Fruit fly (Drosophila melanogaster) whole organism, embryonic: ENCODE results near the gene CG10164.

Experiments used
- Abd-B ChIP-seq: fragments of 200-800 bp; sonication (Bioruptor generic); optimal IDR thresholded peaks from 2 replicates; lab custom pipeline; 2018; ENCODE audit warnings: missing biosample characterization, mild to moderate bottlenecking, missing genetic modification characterization, moderate library complexity
- Atf-2 ChIP-seq: fragments of 200-800 bp; sonication (Bioruptor generic); optimal IDR thresholded peaks from 2 replicates; lab custom pipeline; 2016; ENCODE audit warnings: missing biosample characterization, missing genetic modification characterization
- Bgb ChIP-seq: fragments of 200-800 bp; sonication (Bioruptor generic); IDR thresholded peaks from 2 replicates; pipeline ENCODE4 v1.3.6; 2022; ENCODE audit warnings: missing biosample characterization, missing genetic modification characterization; ENCODE audit not compliant: partially characterized antibody
- Blimp-1 ChIP-seq: fragments of 200-800 bp; sonication (Bioruptor generic); optimal IDR thresholded peaks from 3 replicates; lab custom pipeline; 2018; ENCODE audit warnings: missing biosample characterization, missing genetic modification characterization, mild to moderate bottlenecking, moderate library complexity, missing genetic modification reagents
- BtbVII ChIP-seq: fragments of 200-800 bp; sonication (Bioruptor generic); optimal IDR thresholded peaks from 3 replicates; lab custom pipeline; 2017; ENCODE audit warnings: missing biosample characterization, mild to moderate bottlenecking, missing genetic modification characterization
- CG10366 ChIP-seq: fragments of 200-800 bp; sonication (Bioruptor generic); IDR thresholded peaks from 2 replicates; pipeline ENCODE4 v1.3.6; 2022; ENCODE audit warnings: missing biosample characterization, missing genetic modification characterization
- CG11085 ChIP-seq: fragments of 200-800 bp; sonication (Bioruptor generic); IDR thresholded peaks from 2 replicates; pipeline ENCODE4 v1.3.6; 2022; ENCODE audit warnings: missing biosample characterization, missing genetic modification characterization
- CG11696 ChIP-seq: fragments of 200-800 bp; sonication (Bioruptor generic); IDR thresholded peaks from 2 replicates; pipeline ENCODE4 v1.3.6; 2022; ENCODE audit warnings: missing biosample characterization, missing genetic modification characterization
- CG12744 ChIP-seq: fragments of 200-800 bp; sonication (Bioruptor generic); optimal IDR thresholded peaks from 2 replicates; lab custom pipeline; 2016; ENCODE audit warnings: missing biosample characterization, missing genetic modification characterization
- CG14860 ChIP-seq: fragments of 200-800 bp; sonication (Bioruptor generic); IDR thresholded peaks from 3 replicates; pipeline ENCODE4 v1.3.6; 2022; ENCODE audit warnings: missing biosample characterization, missing genetic modification characterization; ENCODE audit not compliant: partially characterized antibody
- CG15479 ChIP-seq: fragments of 200-800 bp; sonication (Bioruptor generic); optimal IDR thresholded peaks from 3 replicates; lab custom pipeline; 2019; ENCODE audit warnings: missing biosample characterization, mild to moderate bottlenecking, missing genetic modification characterization, moderate library complexity
- CG15514 ChIP-seq: fragments of 200-800 bp; sonication (Bioruptor generic); optimal IDR thresholded peaks from 3 replicates; lab custom pipeline; 2017; ENCODE audit warnings: missing biosample characterization, missing genetic modification characterization, mild to moderate bottlenecking, moderate library complexity, missing genetic modification reagents
- CG17612 ChIP-seq: fragments of 200-800 bp; sonication (Bioruptor generic); IDR thresholded peaks from 2 replicates; pipeline ENCODE4 v1.3.6; 2022; ENCODE audit warnings: missing biosample characterization, missing genetic modification characterization
- CG18011 ChIP-seq: fragments of 200-800 bp; sonication (Bioruptor generic); optimal IDR thresholded peaks from 2 replicates; lab custom pipeline; 2017; ENCODE audit warnings: missing biosample characterization, missing genetic modification characterization, mild to moderate bottlenecking, moderate library complexity, missing genotype
- CG18619 ChIP-seq: fragments of 200-800 bp; sonication (Bioruptor generic); optimal IDR thresholded peaks from 3 replicates; lab custom pipeline; 2017; ENCODE audit warnings: missing biosample characterization, mild to moderate bottlenecking, missing genetic modification characterization
- CG30403 ChIP-seq: fragments of 200-800 bp; sonication (Bioruptor generic); optimal IDR thresholded peaks from 3 replicates; lab custom pipeline; 2016; ENCODE audit warnings: missing biosample characterization, missing genetic modification characterization
- CG30431 ChIP-seq: fragments of 200-800 bp; sonication (Bioruptor generic); optimal IDR thresholded peaks from 2 replicates; lab custom pipeline; 2017; ENCODE audit warnings: missing biosample characterization, missing genetic modification characterization
- CG34224 ChIP-seq: fragments of 200-800 bp; sonication (Bioruptor generic); IDR thresholded peaks from 3 replicates; pipeline ENCODE4 v1.3.6; 2022; ENCODE audit warnings: missing biosample characterization, missing genetic modification characterization; ENCODE audit not compliant: partially characterized antibody
- CG42726 ChIP-seq: fragments of 200-800 bp; sonication (Bioruptor generic); IDR thresholded peaks from 2 replicates; pipeline ENCODE4 v1.3.6; 2022; ENCODE audit warnings: missing biosample characterization, missing genetic modification characterization; ENCODE audit not compliant: partially characterized antibody
- CG6254 ChIP-seq: fragments of 200-800 bp; sonication (Bioruptor generic); optimal IDR thresholded peaks from 3 replicates; lab custom pipeline; 2017; ENCODE audit warnings: mild to moderate bottlenecking, missing biosample characterization, missing genetic modification reagents, missing genetic modification characterization
- CG6791 ChIP-seq: fragments of 200-800 bp; sonication (Bioruptor generic); IDR thresholded peaks from 3 replicates; pipeline ENCODE4 v1.3.6; 2022; ENCODE audit warnings: missing biosample characterization, missing genetic modification characterization; ENCODE audit not compliant: partially characterized antibody
- CG7963 ChIP-seq: fragments of 200-800 bp; sonication (Bioruptor generic); IDR thresholded peaks from 3 replicates; pipeline ENCODE4 v1.3.6; 2022; ENCODE audit warnings: missing biosample characterization, missing genetic modification characterization; ENCODE audit not compliant: partially characterized antibody
- CG9876 ChIP-seq: fragments of 200-800 bp; sonication (Bioruptor generic); optimal IDR thresholded peaks from 2 replicates; lab custom pipeline; 2016; ENCODE audit warnings: missing biosample characterization, missing genetic modification characterization
- CTCF ChIP-seq: fragments of 200-800 bp; sonication (Bioruptor generic); optimal IDR thresholded peaks from 2 replicates; lab custom pipeline; 2017; ENCODE audit warnings: missing biosample characterization, mild to moderate bottlenecking, missing genetic modification characterization, moderate library complexity
- CoRest ChIP-seq: fragments of 200-800 bp; sonication (Bioruptor generic); optimal IDR thresholded peaks from 3 replicates; lab custom pipeline; 2018; ENCODE audit warnings: missing biosample characterization, mild to moderate bottlenecking, missing genetic modification characterization, moderate library complexity
- Deaf1 ChIP-seq: fragments of 200-800 bp; optimal IDR thresholded peaks from 3 replicates; lab custom pipeline; 2019; ENCODE audit warnings: missing biosample characterization, mild to moderate bottlenecking, missing genetic modification characterization, moderate library complexity
- Dek ChIP-seq: fragments of 200-800 bp; sonication (Bioruptor generic); optimal IDR thresholded peaks from 3 replicates; lab custom pipeline; 2019; ENCODE audit warnings: missing biosample characterization, mild to moderate bottlenecking, missing genetic modification characterization, moderate library complexity
- Dip3 ChIP-seq: fragments of 200-800 bp; sonication (Bioruptor generic); optimal IDR thresholded peaks from 3 replicates; lab custom pipeline; 2016; ENCODE audit warnings: missing biosample characterization, missing genetic modification characterization
- Drgx ChIP-seq: fragments of 200-800 bp; sonication (Bioruptor generic); IDR thresholded peaks from 2 replicates; pipeline ENCODE4 v1.3.6; 2022; ENCODE audit warnings: missing biosample characterization, missing genetic modification characterization
- HmgZ ChIP-seq: fragments of 200-800 bp; sonication (Bioruptor generic); optimal IDR thresholded peaks from 2 replicates; lab custom pipeline; 2018; ENCODE audit warnings: missing biosample characterization, mild to moderate bottlenecking, missing genetic modification characterization
- Hmr ChIP-seq: fragments of 200-800 bp; sonication (Bioruptor generic); optimal IDR thresholded peaks from 3 replicates; lab custom pipeline; 2017; ENCODE audit warnings: mild to moderate bottlenecking, missing biosample characterization, missing genetic modification reagents, missing genetic modification characterization
- Myb ChIP-seq: fragments of 200-800 bp; sonication (Bioruptor generic); optimal IDR thresholded peaks from 2 replicates; lab custom pipeline; 2016; ENCODE audit warnings: missing biosample characterization, missing genetic modification characterization
- Opbp ChIP-seq: fragments of 200-800 bp; sonication (Bioruptor generic); IDR thresholded peaks from 3 replicates; pipeline ENCODE4 v1.3.6; 2022; ENCODE audit warnings: missing biosample characterization, missing genetic modification characterization; ENCODE audit not compliant: partially characterized antibody
- amos ChIP-seq: fragments of 200-800 bp; sonication (Bioruptor generic); IDR thresholded peaks from 2 replicates; pipeline ENCODE4 v1.3.6; 2022; ENCODE audit warnings: missing biosample characterization, missing genetic modification characterization; ENCODE audit not compliant: partially characterized antibody
- chm ChIP-seq: fragments of 200-800 bp; sonication (Bioruptor generic); IDR thresholded peaks from 2 replicates; pipeline ENCODE4 v1.3.6; 2022; ENCODE audit warnings: missing biosample characterization, missing genetic modification characterization
- cwo ChIP-seq: fragments of 200-800 bp; sonication (Bioruptor generic); optimal IDR thresholded peaks from 3 replicates; lab custom pipeline; 2017; ENCODE audit warnings: missing biosample characterization, missing genetic modification characterization, mild to moderate bottlenecking, moderate library complexity, missing genetic modification reagents
- inv ChIP-seq: fragments of 200-800 bp; sonication (Bioruptor generic); IDR thresholded peaks from 2 replicates; pipeline ENCODE4 v1.3.6; 2022; ENCODE audit warnings: missing biosample characterization, missing genetic modification characterization; ENCODE audit not compliant: partially characterized antibody
- ken ChIP-seq: fragments of 200-800 bp; sonication (Bioruptor generic); IDR thresholded peaks from 3 replicates; pipeline ENCODE4 v1.3.6; 2022; ENCODE audit warnings: missing biosample characterization, missing genetic modification characterization
- klu ChIP-seq: fragments of 200-800 bp; sonication (Bioruptor generic); IDR thresholded peaks from 2 replicates; pipeline ENCODE4 v1.3.6; 2022; ENCODE audit warnings: missing biosample characterization, missing genetic modification characterization
- knrl ChIP-seq: fragments of 200-800 bp; sonication (Bioruptor generic); IDR thresholded peaks from 3 replicates; pipeline ENCODE4 v1.3.6; 2022; ENCODE audit warnings: missing biosample characterization, missing genetic modification characterization; ENCODE audit not compliant: partially characterized antibody
- lmd ChIP-seq: fragments of 200-800 bp; sonication (Bioruptor generic); IDR thresholded peaks from 2 replicates; pipeline ENCODE4 v1.3.6; 2022; ENCODE audit warnings: missing biosample characterization, missing genetic modification characterization
- oc ChIP-seq: fragments of 200-800 bp; sonication (Bioruptor generic); optimal IDR thresholded peaks from 2 replicates; lab custom pipeline; 2018; ENCODE audit warnings: missing biosample characterization, mild to moderate bottlenecking, missing genetic modification characterization, moderate library complexity
- pfk ChIP-seq: fragments of 200-800 bp; sonication (Bioruptor generic); optimal IDR thresholded peaks from 2 replicates; lab custom pipeline; 2018; ENCODE audit warnings: missing biosample characterization, mild to moderate bottlenecking, missing genetic modification characterization, moderate library complexity
- pho ChIP-seq: fragments of 200-800 bp; sonication (Bioruptor generic); optimal IDR thresholded peaks from 2 replicates; lab custom pipeline; 2016; ENCODE audit warnings: missing biosample characterization, missing genetic modification characterization
- pita ChIP-seq: fragments of 200-800 bp; sonication (Bioruptor generic); optimal IDR thresholded peaks from 2 replicates; lab custom pipeline; 2017; ENCODE audit warnings: missing biosample characterization, mild to moderate bottlenecking, missing genetic modification characterization
- pros ChIP-seq: fragments of 200-800 bp; sonication (Bioruptor generic); optimal IDR thresholded peaks from 3 replicates; lab custom pipeline; 2019; ENCODE audit warnings: missing biosample characterization, mild to moderate bottlenecking, missing genetic modification characterization, moderate library complexity
- sd ChIP-seq: fragments of 200-800 bp; sonication (Bioruptor generic); optimal IDR thresholded peaks from 3 replicates; lab custom pipeline; 2018; ENCODE audit warnings: missing biosample characterization, mild to moderate bottlenecking, missing genetic modification characterization, moderate library complexity
- vnd ChIP-seq: fragments of 200-800 bp; sonication (Bioruptor generic); IDR thresholded peaks from 3 replicates; pipeline ENCODE4 v1.3.6; 2022; ENCODE audit warnings: missing biosample characterization, missing genetic modification characterization; ENCODE audit not compliant: partially characterized antibody
- z ChIP-seq: fragments of 200-800 bp; sonication (Bioruptor generic); IDR thresholded peaks from 3 replicates; pipeline ENCODE4 v1.3.6; 2022; ENCODE audit warnings: missing biosample characterization, missing genetic modification characterization
- zen ChIP-seq: fragments of 200-800 bp; sonication (Bioruptor generic); optimal IDR thresholded peaks from 3 replicates; lab custom pipeline; 2018; ENCODE audit warnings: missing biosample characterization, mild to moderate bottlenecking, missing genetic modification characterization, moderate library complexity

CG10164 gene

dm6 chr3R:23526069-23526468 is 30.7 kb downstream of the CG10164 start (continued):
- peak; percentile 45 for TF ChIP-seq oc
- no peak for TF ChIP-seq CG6254 (GFP tag; lab: Kevin White, UChicago)
- TF ChIP-seq CG10366 (GFP tag; lab: Robert Waterston, UW): no peak
- no peak for TF ChIP-seq CG11085 (GFP tag; lab: Robert Waterston, UW)
- no peak for TF ChIP-seq zen (tag; lab: Kevin White, UChicago)
- TF ChIP-seq Atf-2 (GFP tag; lab: Kevin White, UChicago): no peak
- peak; percentile 66 for TF ChIP-seq cwo
- TF ChIP-seq CG30403 (GFP tag; lab: Kevin White, UChicago): peak; percentile 9
- no peak for TF ChIP-seq CG34224 (GFP tag; lab: Robert Waterston, UW)
- no peak for TF ChIP-seq pho (GFP tag; lab: Kevin White, UChicago)
- 0 out of 2 replicates have a peak, but pooled peaks have one; percentile 21 for TF ChIP-seq klu
- TF ChIP-seq pros (GFP tag; lab: Kevin White, UChicago): no peak
- TF ChIP-seq CG30431 (GFP tag; lab: Kevin White, UChicago): no peak
- TF ChIP-seq Blimp-1: no peak
- no peak for TF ChIP-seq z (GFP tag; lab: Robert Waterston, UW)
- TF ChIP-seq pfk (GFP tag; lab: Kevin White, UChicago): no peak
- TF ChIP-seq CG18011 (GFP tag; lab: Kevin White, UChicago): no peak
- TF ChIP-seq CG15514 (GFP tag; lab: Kevin White, UChicago): no peak
- no peak for TF ChIP-seq CG9876
- TF ChIP-seq CG11696 (GFP tag; lab: Robert Waterston, UW): no peak
- TF ChIP-seq Deaf1 (tag; lab: Kevin White, UChicago): no peak
- no peak for TF ChIP-seq CG18619 (GFP tag; lab: Kevin White, UChicago)
- no peak for TF ChIP-seq Hmr (GFP tag; lab: Kevin White, UChicago)
- TF ChIP-seq Dip3 (GFP tag; lab: Kevin White, UChicago): no peak
- TF ChIP-seq CG12744: no peak
- TF ChIP-seq, all 482 proteins: peak for 57

- TF ChIP-seq ken (GFP tag; lab: Robert Waterston, UW) (no peak), CG42726 (peak; percentile 68), CoRest (tag; lab: Kevin White, UChicago) (peak; percentile 3), inv (GFP tag; lab: Robert Waterston, UW) (peak; percentile 42; the same call in 1 of the 2 replicates), Myb (no peak), pita (GFP tag; lab: Kevin White, UChicago) (peak; percentile 58), CG6791 (0 out of 3 replicates have a peak, but pooled peaks have one; percentile 44), Abd-B (GFP tag; lab: Kevin White, UChicago) (peak; percentile 3), CG15479 (GFP tag; lab: Kevin White, UChicago) (no peak), Drgx (GFP tag; lab: Robert Waterston, UW) (no peak), Bgb (GFP tag; lab: Robert Waterston, UW) (peak; percentile 78), Opbp (GFP tag; lab: Robert Waterston, UW) (peak; percentile 39; the same call in 2 of the 3 replicates), knrl (GFP tag; lab: Robert Waterston, UW) (peak; percentile 67), HmgZ (tag; lab: Kevin White, UChicago) (peak; percentile 27), CG14860 (GFP tag; lab: Robert Waterston, UW) (peak; percentile 46; the same call in 1 of the 3 replicates), CG7963 (GFP tag; lab: Robert Waterston, UW) (0 out of 3 replicates have a peak, but pooled peaks have one; percentile 23), CG17612 (GFP tag; lab: Robert Waterston, UW) (no peak), CTCF (peak; percentile 81), amos (GFP tag; lab: Robert Waterston, UW) (peak; percentile 68), lmd (GFP tag; lab: Robert Waterston, UW) (no peak), vnd (GFP tag; lab: Robert Waterston, UW) (peak; percentile 45; the same call in 1 of the 3 replicates), chm (GFP tag; lab: Robert Waterston, UW) (no peak), sd (tag; lab: Kevin White, UChicago) (peak; percentile 60), BtbVII (no peak), Dek (tag; lab: Kevin White, UChicago) (peak; percentile 5)
Observed at dm6 chr3R:23522296-23522695, 34.4 kb downstream of the CG10164 start.
